Worm (Caenorhabditis elegans): ENCODE data around the gene F16G10.14.

Gene F16G10.14

ce11 chrII:2398884-2399283 lies at the start of gene F16G10.14:
TSS of gene F16G10.14 (minus strand) at chrII:2398984.
- TF ChIP-seq mls-2 (tag; optimal IDR thresholded peaks at IDR 0.05) (no peak), lin-32 (GFP tag; optimal IDR thresholded peaks at IDR 0.05) (no peak), unc-62 (GFP tag; optimal IDR thresholded peaks at IDR 0.05) (no peak), snpc-4 (tag; optimal IDR thresholded peaks at IDR 0.05) (no peak), flh-1 (GFP tag; optimal IDR thresholded peaks at IDR 0.05) (no peak)

DNA sequence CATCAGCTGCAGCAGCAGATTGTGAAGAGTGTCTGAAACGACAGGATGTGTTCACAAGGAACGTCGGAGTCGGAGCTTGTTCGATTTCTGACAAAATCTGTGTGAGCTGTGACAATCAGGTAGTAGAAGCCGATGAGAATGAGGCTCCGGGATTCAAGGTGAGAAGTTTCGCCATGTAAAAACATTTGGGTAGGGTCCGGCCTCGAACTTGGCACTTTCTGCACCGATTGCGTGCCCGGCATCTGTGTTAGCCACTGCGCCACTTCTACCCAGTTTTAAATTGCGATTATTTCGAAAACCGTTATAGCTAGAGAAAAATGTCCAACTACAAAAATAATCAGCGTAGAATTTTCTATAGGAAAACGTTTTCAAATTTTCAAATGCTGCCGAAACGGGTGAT lies 47.9 kb upstream of the F16G10.14 start:
- no peak for TF ChIP-seq mab-5 (tag; optimal IDR thresholded peaks at IDR 0.05)
- no peak for TF ChIP-seq blmp-1 (tag; optimal IDR thresholded peaks at IDR 0.05)
- no peak for TF ChIP-seq mep-1 (tag; optimal IDR thresholded peaks at IDR 0.05)
- no peak for TF ChIP-seq nhr-2 (tag; optimal IDR thresholded peaks at IDR 0.05)
- TF ChIP-seq snpc-4 (tag; optimal IDR thresholded peaks at IDR 0.05) = no peak
- TF ChIP-seq ham-2 (GFP tag; optimal IDR thresholded peaks at IDR 0.05) = no peak
- TF ChIP-seq bed-3 (GFP tag; optimal IDR thresholded peaks at IDR 0.05) = no peak

DNA sequence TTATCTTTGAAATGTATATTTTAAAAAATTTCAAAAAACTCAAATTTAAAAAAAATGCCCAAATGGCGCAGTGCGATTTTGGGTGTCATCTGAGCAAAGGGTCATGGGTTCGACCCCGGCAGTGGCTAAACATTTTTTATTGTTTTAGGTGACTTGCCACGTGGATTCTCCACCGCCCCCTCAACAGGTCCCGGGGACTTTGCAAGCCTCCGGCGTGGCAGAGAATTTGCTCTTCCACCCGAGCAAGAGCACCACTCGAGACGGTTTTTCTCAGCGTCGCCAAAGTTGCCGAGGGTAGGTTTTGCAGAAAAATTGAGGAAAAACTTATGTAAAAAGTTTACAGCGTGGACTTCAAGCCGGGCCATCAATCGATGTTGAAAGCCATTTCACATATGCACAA lies 46.4 kb upstream of the F16G10.14 start:
- TF ChIP-seq ztf-11 (tag; optimal IDR thresholded peaks at IDR 0.05) = no peak
- peak; percentile 31 for TF ChIP-seq ceh-83 (GFP tag; optimal IDR thresholded peaks at IDR 0.05)

- TF ChIP-seq unc-120 (tag; optimal IDR thresholded peaks at IDR 0.05; ENCODE audit: poor library complexity, severe bottlenecking) (no peak), nhr-28 (tag; optimal IDR thresholded peaks at IDR 0.05) (no peak), ceh-43 (GFP tag; optimal IDR thresholded peaks at IDR 0.05) (no peak), bed-3 (GFP tag; optimal IDR thresholded peaks at IDR 0.05) (no peak), M03D4.4 (tag; optimal IDR thresholded peaks at IDR 0.05) (no peak), sptf-1 (tag; optimal IDR thresholded peaks at IDR 0.05) (no peak), tbx-8 (GFP tag; optimal IDR thresholded peaks at IDR 0.05) (no peak), lin-32 (GFP tag; optimal IDR thresholded peaks at IDR 0.05) (no peak), lsy-2 (tag; optimal IDR thresholded peaks at IDR 0.05) (no peak), unc-62 (GFP tag; optimal IDR thresholded peaks at IDR 0.05) (no peak), sem-2 (GFP tag; optimal IDR thresholded peaks at IDR 0.05) (no peak), nhr-2 (tag; optimal IDR thresholded peaks at IDR 0.05) (no peak), nhr-237 (tag; optimal IDR thresholded peaks at IDR 0.05) (no peak), pha-4 (tag; optimal IDR thresholded peaks at IDR 0.05) (no peak), cnd-1 (tag; optimal IDR thresholded peaks at IDR 0.05) (no peak), nhr-76 (tag; optimal IDR thresholded peaks at IDR 0.05) (no peak)
Observed at ce11 chrII:2442979-2443378, 44.2 kb upstream of the F16G10.14 start, which contains the start of gene vab-19. TSS of gene vab-19 (plus strand) at chrII:2443279.

DNA sequence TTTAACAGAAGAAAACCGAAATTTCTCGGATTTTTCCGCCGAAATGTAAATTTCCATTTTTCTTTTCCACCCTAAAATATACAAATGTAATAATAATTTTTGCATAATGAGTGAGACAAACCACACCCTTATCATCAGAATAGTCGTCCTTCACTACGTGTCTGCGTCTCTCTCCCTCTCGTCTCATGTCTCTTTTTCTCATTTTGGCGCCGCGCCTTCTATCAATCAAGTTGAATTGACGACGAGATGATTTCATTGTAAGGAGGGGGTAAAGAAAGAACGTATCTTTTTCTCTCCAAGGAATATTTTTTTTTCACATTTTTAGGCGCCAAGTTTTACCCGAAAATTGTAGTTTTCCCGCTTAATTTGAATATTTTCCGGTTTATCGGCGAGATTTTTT lies 43.5 kb upstream of the F16G10.14 start:
- TF ChIP-seq ham-2 (GFP tag; optimal IDR thresholded peaks at IDR 0.05) (no peak), flh-1 (GFP tag; optimal IDR thresholded peaks at IDR 0.05) (no peak), nhr-76 (tag; optimal IDR thresholded peaks at IDR 0.05) (no peak), ztf-11 (tag; optimal IDR thresholded peaks at IDR 0.05) (no peak), sem-2 (GFP tag; optimal IDR thresholded peaks at IDR 0.05) (no peak), elt-3 (tag; optimal IDR thresholded peaks at IDR 0.05) (no peak), snpc-4 (tag; optimal IDR thresholded peaks at IDR 0.05) (no peak), ceh-83 (GFP tag; optimal IDR thresholded peaks at IDR 0.05) (no peak)

- TF ChIP-seq ces-1 (GFP tag; optimal IDR thresholded peaks at IDR 0.05) (peak; percentile 63), lin-13 (tag; optimal IDR thresholded peaks at IDR 0.05) (no peak)
Observed at ce11 chrII:2440312-2440711, 41.5 kb upstream of the F16G10.14 start.

DNA sequence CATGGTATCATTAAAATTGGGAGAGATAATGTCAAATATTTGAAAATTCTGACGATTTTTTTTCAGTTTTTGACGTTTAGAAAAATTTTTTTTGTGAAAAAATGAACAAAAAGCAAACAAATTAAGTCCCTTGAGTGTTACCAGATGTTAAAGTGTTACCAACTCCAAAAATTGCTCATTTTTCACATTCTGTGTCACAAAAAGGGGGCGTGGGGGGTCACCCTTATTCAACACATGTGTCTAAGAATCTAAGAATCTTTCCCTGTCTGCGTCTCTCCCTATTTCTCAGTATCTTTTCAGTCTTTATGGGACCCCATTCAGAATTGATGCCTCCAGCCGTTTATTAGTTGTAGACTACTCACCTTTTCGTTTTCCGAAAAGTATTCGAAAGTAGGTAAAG lies 40.2 kb upstream of the F16G10.14 start:
- TF ChIP-seq ham-2 (GFP tag; optimal IDR thresholded peaks at IDR 0.05) (no peak), bed-3 (GFP tag; optimal IDR thresholded peaks at IDR 0.05) (no peak), M03D4.4 (tag; optimal IDR thresholded peaks at IDR 0.05) (no peak), tbx-8 (GFP tag; optimal IDR thresholded peaks at IDR 0.05) (no peak), nhr-237 (tag; optimal IDR thresholded peaks at IDR 0.05) (no peak), sptf-1 (tag; optimal IDR thresholded peaks at IDR 0.05) (no peak), blmp-1 (tag; optimal IDR thresholded peaks at IDR 0.05) (no peak), drap-1 (GFP tag; optimal IDR thresholded peaks at IDR 0.05) (no peak), lsy-2 (tag; optimal IDR thresholded peaks at IDR 0.05) (no peak), lin-13 (tag; optimal IDR thresholded peaks at IDR 0.05) (no peak)
